Worm (Caenorhabditis elegans): ENCODE measurements around the gene mup-2.

mup-2 gene

ce11 chrX:6429552-6429951, 19.5 kb upstream of the mup-2 start:
- peak; percentile 55 for TF ChIP-seq nhr-80 (tag; optimal IDR thresholded peaks at IDR 0.05)
- no peak for TF ChIP-seq let-526 (GFP tag; IDR thresholded peaks at IDR 0.05)

ce11 chrX:6427147-6427546, 17.1 kb upstream of the mup-2 start:
- TF ChIP-seq nhr-27 (tag; optimal IDR thresholded peaks at IDR 0.05) (no peak), F57A8.1 (GFP tag; optimal IDR thresholded peaks at IDR 0.05) (no peak), dox-1 (GFP tag; IDR thresholded peaks at IDR 0.05) (peak; percentile 40; the same call in 1 of the 2 replicates), ztf-6 (GFP tag; IDR thresholded peaks at IDR 0.05) (no peak), ets-4 (GFP tag; optimal IDR thresholded peaks at IDR 0.05) (peak; percentile 37), mcd-1 (GFP tag; IDR thresholded peaks at IDR 0.05) (no peak), ztf-25 (GFP tag; IDR thresholded peaks at IDR 0.05) (0 out of 2 replicates have a peak, but pooled peaks have one; percentile 9), let-526 (GFP tag; IDR thresholded peaks at IDR 0.05) (no peak), ceh-27 (GFP tag; optimal IDR thresholded peaks at IDR 0.05) (no peak), cebp-2 (GFP tag; IDR thresholded peaks at IDR 0.05) (no peak), madf-10 (tag; optimal IDR thresholded peaks at IDR 0.05) (peak; percentile 11), cebp-1 (GFP tag; IDR thresholded peaks at IDR 0.05) (no peak), cebp-1 (tag; optimal IDR thresholded peaks at IDR 0.05) (no peak), Y53G8AR.9 (GFP tag; conservative IDR thresholded peaks at IDR 0.05) (no peak), nhr-80 (tag; optimal IDR thresholded peaks at IDR 0.05) (peak; percentile 97), tbx-9 (tag; optimal IDR thresholded peaks at IDR 0.05; ENCODE audit: borderline replicate concordance) (no peak), madf-3 (GFP tag; IDR thresholded peaks at IDR 0.05) (no peak), ekl-4 (GFP tag; IDR thresholded peaks at IDR 0.05) (no peak), Y79H2A.3 (GFP tag; conservative IDR thresholded peaks at IDR 0.05) (no peak), hlh-12 (tag; optimal IDR thresholded peaks at IDR 0.05) (no peak), rcor-1 (GFP tag; IDR thresholded peaks at IDR 0.05) (no peak), Y56A3A.18 (GFP tag; IDR thresholded peaks at IDR 0.05) (no peak)

- TF ChIP-seq athp-1 (tag; optimal IDR thresholded peaks at IDR 0.05) (no peak), T07F8.4 (tag; optimal IDR thresholded peaks at IDR 0.05) (no peak), Y56A3A.18 (GFP tag; IDR thresholded peaks at IDR 0.05) (no peak), tbp1 (GFP tag; optimal IDR thresholded peaks at IDR 0.05) (no peak), ceh-27 (GFP tag; optimal IDR thresholded peaks at IDR 0.05) (no peak), ztf-26 (tag; optimal IDR thresholded peaks at IDR 0.05) (no peak), B0019.2 (GFP tag; conservative IDR thresholded peaks at IDR 0.05) (no peak), ceh-100 (GFP tag; IDR thresholded peaks at IDR 0.05) (no peak), attf-6 (GFP tag; IDR thresholded peaks at IDR 0.05) (no peak), tbx-9 (tag; optimal IDR thresholded peaks at IDR 0.05; ENCODE audit: borderline replicate concordance) (no peak), Y67H2A.10 (GFP tag; conservative IDR thresholded peaks at IDR 0.05) (no peak), rpc-1 (optimal IDR thresholded peaks at IDR 0.05) (no peak), rpc-1 (tag; optimal IDR thresholded peaks at IDR 0.05) (no peak), nhr-120 (GFP tag; IDR thresholded peaks at IDR 0.05) (no peak), B0336.3 (GFP tag; IDR thresholded peaks at IDR 0.05) (no peak), nhr-80 (tag; optimal IDR thresholded peaks at IDR 0.05) (no peak), madf-8 (GFP tag; conservative IDR thresholded peaks at IDR 0.05) (no peak)
Measured at ce11 chrX:6420681-6421080, 10.7 kb upstream of the mup-2 start, which contains the start of gene K10C2.12. Gene K10C2.12 (minus strand): TSS chrX:6420781.

ce11 chrX:6419113-6419512, 9.1 kb upstream of the mup-2 start:
- TF ChIP-seq Y56A3A.18 (GFP tag; IDR thresholded peaks at IDR 0.05) (no peak), F23B12.7 (tag; optimal IDR thresholded peaks at IDR 0.05; ENCODE audit: insufficient read depth) (no peak), madf-6 (GFP tag; IDR thresholded peaks at IDR 0.05) (no peak), snpc-1.1 (tag; optimal IDR thresholded peaks at IDR 0.05; ENCODE audit: insufficient read depth) (no peak), him-1 (tag; optimal IDR thresholded peaks at IDR 0.05) (no peak), hmg-1.2 (GFP tag; IDR thresholded peaks at IDR 0.05) (no peak), T26A5.8 (tag; optimal IDR thresholded peaks at IDR 0.05) (no peak), attf-6 (GFP tag; IDR thresholded peaks at IDR 0.05) (no peak), Y53G8AR.9 (GFP tag; conservative IDR thresholded peaks at IDR 0.05) (no peak), ceh-40 (GFP tag; IDR thresholded peaks at IDR 0.05) (no peak), lsl-1 (GFP tag; optimal IDR thresholded peaks at IDR 0.05) (no peak), fkh-3 (tag; optimal IDR thresholded peaks at IDR 0.05) (no peak), zfh-2 (GFP tag; conservative IDR thresholded peaks at IDR 0.05) (no peak), snpc-1.3 (tag; optimal IDR thresholded peaks at IDR 0.05; ENCODE audit: insufficient read depth) (no peak)

All from whole organism, young adult.